Worm (Caenorhabditis elegans): ENCODE results near the gene gstk-2.

ce11 chrIV:7246553-7246952 is 4.5 kb upstream of the gstk-2 start, which contains the start of gene col-114:
- TF ChIP-seq W03F9.2 (tag; optimal IDR thresholded peaks at IDR 0.05) (no peak), him-1 (tag; optimal IDR thresholded peaks at IDR 0.05) (no peak)
